Worm (Caenorhabditis elegans) whole organism, L4 larva: Measurements from ENCODE around the gene abt-4.

Experiments
- F44E2.7 ChIP-seq: fragments of 200-800 bp; sonication (Bioruptor generic); IDR thresholded peaks from 2 replicates; pipeline ENCODE4 v2.1.2; 2022; ENCODE audit warnings: missing genetic modification characterization, missing compliant biosample characterization
- R02D3.7 ChIP-seq: fragments of 150-350 bp; sonication (generic microtip); optimal IDR thresholded peaks from 3 replicates; lab custom pipeline; 2014; ENCODE audit warnings: missing biosample characterization, missing genetic modification characterization
- Y75B8A.6 ChIP-seq: fragments of 200-800 bp; sonication (Bioruptor generic); IDR thresholded peaks from 2 replicates; pipeline ENCODE4 v1.3.6; 2022; ENCODE audit warnings: missing genetic modification reagents, missing genetic modification characterization, missing compliant biosample characterization
- ZK546.5 ChIP-seq, 2 experiments: sonication (generic microtip); optimal IDR thresholded peaks; 2 replicates each; lab custom pipeline; 2017; ENCODE audit warnings: missing biosample characterization in 2 of 2, missing genetic modification characterization in 2 of 2
- aha-1 ChIP-seq: fragments of 150-350 bp; peaks from one replicate; lab custom pipeline; 2014; ENCODE audit warnings: missing biosample characterization, missing genetic modification characterization
- attf-4 ChIP-seq: sonication (generic microtip); optimal IDR thresholded peaks from 3 replicates; lab custom pipeline; 2017; ENCODE audit warnings: missing biosample characterization, missing genetic modification characterization
- ceh-44 ChIP-seq: fragments of 200-800 bp; sonication (Bioruptor generic); IDR thresholded peaks from 2 replicates; pipeline ENCODE4 v1.3.6; 2022; ENCODE audit warnings: missing genetic modification reagents, missing genetic modification characterization, missing compliant biosample characterization
- ceh-62 ChIP-seq: sonication (generic microtip); optimal IDR thresholded peaks from 2 replicates; lab custom pipeline; 2017; ENCODE audit warnings: missing biosample characterization, missing genetic modification characterization
- ceh-82 ChIP-seq: sonication (generic microtip); optimal IDR thresholded peaks from 2 replicates; lab custom pipeline; 2017; ENCODE audit warnings: missing biosample characterization, missing genetic modification characterization
- ces-1 ChIP-seq: fragments of 150-350 bp; sonication (generic microtip); optimal IDR thresholded peaks from 4 replicates; lab custom pipeline; 2014; ENCODE audit warnings: missing biosample characterization, missing genetic modification reagents, missing genetic modification characterization
- cey-2 ChIP-seq: sonication (generic microtip); optimal IDR thresholded peaks from 3 replicates; lab custom pipeline; 2017; ENCODE audit warnings: missing genetic modification characterization, mild to moderate bottlenecking, missing compliant biosample characterization, antibody characterized with exemption, borderline replicate concordance; ENCODE audit not compliant: insufficient read depth
- daf-12 ChIP-seq: fragments of 150-350 bp; optimal IDR thresholded peaks from 2 replicates; lab custom pipeline; 2014; ENCODE audit warnings: missing biosample characterization, missing genetic modification reagents, missing genetic modification characterization
- dmd-6 ChIP-seq: fragments of 200-800 bp; sonication (Bioruptor generic); IDR thresholded peaks from 2 replicates; pipeline ENCODE4 v1.3.6; 2022; ENCODE audit warnings: missing genetic modification reagents, missing genetic modification characterization, missing compliant biosample characterization
- dmd-9 ChIP-seq: fragments of 200-800 bp; sonication (Bioruptor generic); IDR thresholded peaks from 2 replicates; pipeline ENCODE4 v1.3.6; 2022; ENCODE audit warnings: missing genetic modification reagents, missing genetic modification characterization, missing compliant biosample characterization
- dpl-1 ChIP-seq: fragments of 150-350 bp; optimal IDR thresholded peaks from 2 replicates; lab custom pipeline; 2014; ENCODE audit warnings: missing biosample characterization, missing genetic modification reagents, missing genetic modification characterization
- duxl-1 ChIP-seq: sonication (generic microtip); optimal IDR thresholded peaks from 2 replicates; lab custom pipeline; 2016; ENCODE audit warnings: mild to moderate bottlenecking, missing genetic modification characterization, moderate library complexity, missing compliant biosample characterization; ENCODE audit not compliant: poor library complexity
- dve-1 ChIP-seq: sonication (generic microtip); optimal IDR thresholded peaks from 2 replicates; lab custom pipeline; 2017; ENCODE audit warnings: antibody characterized with exemption, mild to moderate bottlenecking, missing genetic modification characterization, missing compliant biosample characterization; ENCODE audit not compliant: insufficient read depth
- fkh-10 ChIP-seq: fragments of 150-350 bp; optimal IDR thresholded peaks from 2 replicates; lab custom pipeline; 2014; ENCODE audit warnings: missing biosample characterization, missing genetic modification reagents, missing genetic modification characterization
- fos-1 ChIP-seq: fragments of 150-350 bp; optimal IDR thresholded peaks from 2 replicates; lab custom pipeline; 2014; ENCODE audit warnings: missing biosample characterization, missing genetic modification characterization
- gei-8 ChIP-seq: fragments of 200-800 bp; sonication (Bioruptor generic); optimal IDR thresholded peaks from 2 replicates; lab custom pipeline; 2018; ENCODE audit warnings: mild to moderate bottlenecking, missing genetic modification characterization, missing compliant biosample characterization
- hlh-11 ChIP-seq: fragments of 200-800 bp; sonication (Bioruptor generic); optimal IDR thresholded peaks from 2 replicates; lab custom pipeline; 2018; ENCODE audit warnings: mild to moderate bottlenecking, missing genetic modification characterization, missing compliant biosample characterization
- hlh-30 ChIP-seq: sonication (generic microtip); optimal IDR thresholded peaks from 2 replicates; lab custom pipeline; 2017; ENCODE audit warnings: antibody characterized with exemption, mild to moderate bottlenecking, missing genetic modification characterization, missing compliant biosample characterization; ENCODE audit not compliant: insufficient read depth
- hmg-1.1 ChIP-seq: fragments of 200-800 bp; sonication (Bioruptor generic); IDR thresholded peaks from 2 replicates; pipeline ENCODE4 v1.3.6; 2022; ENCODE audit warnings: missing genetic modification reagents, missing genetic modification characterization, missing compliant biosample characterization
- lin-13 ChIP-seq: fragments of 150-350 bp; optimal IDR thresholded peaks from 2 replicates; lab custom pipeline; 2014; ENCODE audit warnings: missing biosample characterization, missing genetic modification reagents, missing genetic modification characterization
- lin-15B ChIP-seq: fragments of 150-350 bp; sonication (generic microtip); optimal IDR thresholded peaks from 3 replicates; lab custom pipeline; 2014; ENCODE audit warnings: missing biosample characterization, missing genetic modification characterization
- mxl-2 ChIP-seq: fragments of 200-800 bp; sonication (Bioruptor generic); conservative IDR thresholded peaks from 2 replicates; pipeline ENCODE4 v1.3.6; 2022; ENCODE audit warnings: missing genetic modification reagents, missing genetic modification characterization, missing compliant biosample characterization
- nhr-10 ChIP-seq: fragments of 150-350 bp; optimal IDR thresholded peaks from 2 replicates; lab custom pipeline; 2014; ENCODE audit warnings: missing biosample characterization, missing genetic modification characterization
- nhr-102 ChIP-seq: sonication (generic microtip); optimal IDR thresholded peaks from 2 replicates; lab custom pipeline; 2016; ENCODE audit warnings: mild to moderate bottlenecking, missing genetic modification characterization, moderate library complexity, missing compliant biosample characterization
- nhr-11 ChIP-seq: fragments of 150-350 bp; optimal IDR thresholded peaks from 2 replicates; lab custom pipeline; 2014; ENCODE audit warnings: missing biosample characterization, missing genetic modification characterization
- nhr-41 ChIP-seq: fragments of 200-800 bp; sonication (Bioruptor generic); IDR thresholded peaks from 2 replicates; pipeline ENCODE4 v1.3.6; 2022; ENCODE audit warnings: missing genetic modification reagents, missing genetic modification characterization, missing compliant biosample characterization
- nhr-42 ChIP-seq: fragments of 200-800 bp; sonication (Bioruptor generic); IDR thresholded peaks from 2 replicates; pipeline ENCODE4 v1.3.6; 2022; ENCODE audit warnings: missing genetic modification characterization, missing compliant biosample characterization
- nhr-6 ChIP-seq: fragments of 150-350 bp; optimal IDR thresholded peaks from 2 replicates; lab custom pipeline; 2014; ENCODE audit warnings: missing biosample characterization, missing genetic modification characterization
- nhr-77 ChIP-seq: fragments of 150-350 bp; optimal IDR thresholded peaks from 2 replicates; lab custom pipeline; 2014; ENCODE audit warnings: missing biosample characterization, missing genetic modification characterization
- spr-1 ChIP-seq: sonication (generic microtip); optimal IDR thresholded peaks from 2 replicates; lab custom pipeline; 2016; ENCODE audit warnings: mild to moderate bottlenecking, missing genetic modification characterization, missing compliant biosample characterization
- unc-62 ChIP-seq, 3 experiments: fragments of 150-350 bp in 1 of 3; sonication (generic microtip); optimal IDR thresholded peaks in 2 of 3; peaks in 1 of 3; 1 replicate in 1 of 3; 2 replicates in 2 of 3; lab custom pipeline; 2014 to 2017; ENCODE audit warnings: missing biosample characterization in 3 of 3, missing genetic modification characterization in 3 of 3, missing genetic modification reagents in 3 of 3, missing genotype in 1 of 3
- vab-7 ChIP-seq: fragments of 200-800 bp; sonication (Bioruptor generic); IDR thresholded peaks from 2 replicates; pipeline ENCODE4 v1.3.6; 2022; ENCODE audit warnings: missing genetic modification reagents, missing genetic modification characterization, missing compliant biosample characterization
- zag-1 ChIP-seq: fragments of 150-350 bp; optimal IDR thresholded peaks from 2 replicates; lab custom pipeline; 2014; ENCODE audit warnings: missing biosample characterization, missing genetic modification characterization
- ztf-11 ChIP-seq: fragments of 150-350 bp; optimal IDR thresholded peaks from 2 replicates; lab custom pipeline; 2014; ENCODE audit warnings: missing biosample characterization, missing genetic modification characterization

Gene abt-4

DNA sequence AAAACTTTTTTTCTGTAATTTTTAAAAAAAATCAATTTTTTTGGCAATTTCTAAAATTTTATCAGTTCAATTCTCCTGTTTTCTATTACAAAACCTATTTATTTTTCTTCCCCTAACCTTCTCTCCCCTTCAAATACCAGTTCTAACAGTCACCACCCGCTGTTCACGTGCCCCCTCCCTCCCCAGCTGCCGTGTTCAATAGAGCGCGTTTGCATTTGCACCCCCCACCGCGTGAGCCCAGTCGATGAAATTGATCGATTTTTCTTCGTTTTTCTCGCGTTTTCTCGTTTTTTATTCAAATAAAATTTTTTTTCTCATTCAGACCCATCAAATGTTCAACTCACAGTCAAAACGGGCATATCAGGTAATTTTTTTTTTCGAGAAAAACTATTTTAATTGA lies 18.5 kb upstream of the abt-4 start, which contains the start of gene atg-9 (continued):
- TF ChIP-seq F44E2.7 (GFP tag; lab: Robert Waterston, UW), result no peak
- TF ChIP-seq fkh-10 (GFP tag; lab: Kevin White, UChicago), result no peak
- TF ChIP-seq ZK546.5 (tag; optimal IDR thresholded peaks at IDR 0.05; lab: Kevin White, UChicago), result no peak
- no peak for TF ChIP-seq nhr-42 (GFP tag; lab: Robert Waterston, UW)
- peak; percentile 77 for TF ChIP-seq hmg-1.1 (GFP tag; lab: Robert Waterston, UW)
- no peak for TF ChIP-seq gei-8 (GFP tag; lab: Kevin White, UChicago)
- TF ChIP-seq dpl-1 (GFP tag; lab: Kevin White, UChicago), result peak; percentile 64
- TF ChIP-seq vab-7 (GFP tag; lab: Robert Waterston, UW), result peak; percentile 51; the same call in 1 of the 2 replicates
- TF ChIP-seq ceh-82, result no peak
- no peak for TF ChIP-seq R02D3.7 (tag; lab: Kevin White, UChicago)
- TF ChIP-seq nhr-41 (GFP tag; lab: Robert Waterston, UW), result no peak
- no peak for TF ChIP-seq fos-1 (tag; lab: Kevin White, UChicago)
- no peak for TF ChIP-seq ceh-44 (GFP tag; lab: Robert Waterston, UW)
- TF ChIP-seq dve-1 (tag; lab: Kevin White, UChicago), result peak; percentile 85
- no peak for TF ChIP-seq ces-1 (GFP tag; lab: Kevin White, UChicago)

DNA sequence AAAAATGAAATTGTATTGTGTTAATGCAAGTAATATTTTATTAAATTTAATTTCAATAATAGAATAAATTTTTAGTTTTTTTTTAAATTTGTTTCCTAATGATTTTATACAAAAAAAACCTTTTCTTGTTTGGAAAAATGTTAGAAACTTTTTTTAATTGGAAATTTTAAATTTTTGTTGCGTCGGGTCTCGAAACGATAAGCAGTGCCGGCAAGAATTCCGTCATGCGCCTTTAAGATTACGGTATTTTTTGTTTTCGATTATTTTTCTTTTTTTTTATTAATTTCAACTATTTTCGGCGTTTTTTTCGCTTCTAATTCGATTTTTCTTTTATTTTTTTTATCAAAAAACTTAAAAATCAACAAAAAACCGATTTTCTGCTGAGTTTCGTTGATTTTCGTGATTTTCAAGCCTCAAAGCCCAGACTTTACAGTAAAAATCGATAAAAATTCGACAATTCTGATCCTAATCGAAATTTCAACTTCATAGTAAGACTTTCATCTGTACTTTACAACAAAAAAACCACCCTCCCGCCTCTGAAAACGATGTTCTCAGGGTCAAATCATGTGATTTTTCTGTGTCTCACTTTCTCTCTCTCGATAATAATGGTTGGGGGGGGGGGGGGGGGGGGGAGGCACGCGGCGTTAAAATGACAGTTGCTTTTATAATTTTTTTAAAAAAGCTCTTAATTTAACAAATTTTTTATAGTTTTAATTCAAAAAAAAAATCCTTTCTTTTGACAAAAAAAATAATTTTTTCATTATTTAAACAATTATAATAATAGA lies 17.2 kb upstream of the abt-4 start:
- TF ChIP-seq gei-8 (GFP tag; lab: Kevin White, UChicago), result no peak
- peak; percentile 17; the same call in 1 of the 2 replicates for TF ChIP-seq dmd-6 (GFP tag; lab: Robert Waterston, UW)
- no peak for TF ChIP-seq daf-12
- TF ChIP-seq hlh-11 (tag; lab: Kevin White, UChicago), result peak; percentile 70
- peak; percentile 5 for TF ChIP-seq hlh-30 (tag; lab: Kevin White, UChicago)
- TF ChIP-seq, all 104 proteins: peak for 3

DNA sequence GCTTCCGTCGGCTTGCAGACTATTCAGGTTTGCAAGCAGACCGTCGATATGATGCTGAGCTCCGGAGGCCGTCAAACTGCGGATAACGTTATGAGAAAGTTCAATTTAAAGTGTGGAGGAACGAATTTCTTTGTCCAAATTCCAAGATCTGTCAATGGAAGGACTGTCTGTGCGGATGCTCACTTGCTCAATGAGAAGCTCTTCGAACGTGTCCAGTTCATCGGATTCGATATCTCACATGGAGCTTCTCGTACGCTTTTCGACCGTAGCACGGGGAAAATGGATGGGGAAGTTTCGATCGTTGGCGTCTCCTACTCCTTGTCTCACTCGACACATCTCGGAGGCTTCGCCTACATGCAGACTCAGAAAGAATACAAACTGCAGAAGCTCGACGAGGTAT lies 15.5 kb upstream of the abt-4 start:
- TF ChIP-seq aha-1 (tag; lab: Kevin White, UChicago) (peak; percentile 70), daf-12 (no peak), dmd-9 (no peak), unc-62 (GFP tag; optimal IDR thresholded peaks at IDR 0.05 in 1 of 2; lab: Kevin White, UChicago) (peak in 1 of 2 experiments; percentile 74), unc-62 (tag; optimal IDR thresholded peaks at IDR 0.05; lab: Kevin White, UChicago) (no peak)

DNA sequence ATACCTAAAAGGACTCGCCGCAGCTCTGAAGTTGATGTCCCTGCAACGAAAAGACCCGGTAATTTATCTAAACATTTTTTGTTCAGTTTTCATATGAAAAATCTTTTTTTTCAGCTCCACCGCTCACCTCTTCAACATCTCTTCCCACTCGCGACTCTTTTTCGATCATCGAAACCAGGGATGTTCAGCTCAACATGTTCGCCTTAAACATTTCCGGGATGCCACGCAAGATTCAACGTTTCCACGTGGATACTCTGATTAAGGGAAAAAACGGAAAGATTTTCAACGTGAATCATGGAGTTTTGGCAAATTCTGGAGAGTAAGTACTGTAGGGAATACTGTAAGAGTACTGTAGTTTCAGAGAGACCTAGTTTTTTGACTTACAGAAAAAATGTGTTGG lies 13.0 kb upstream of the abt-4 start:
- peak in 1 of 2 experiments; percentile 92 for TF ChIP-seq unc-62 (GFP tag; optimal IDR thresholded peaks at IDR 0.05 in 1 of 2; lab: Kevin White, UChicago)
- no peak for TF ChIP-seq unc-62 (tag; optimal IDR thresholded peaks at IDR 0.05; lab: Kevin White, UChicago)
- no peak for TF ChIP-seq lin-15B

DNA sequence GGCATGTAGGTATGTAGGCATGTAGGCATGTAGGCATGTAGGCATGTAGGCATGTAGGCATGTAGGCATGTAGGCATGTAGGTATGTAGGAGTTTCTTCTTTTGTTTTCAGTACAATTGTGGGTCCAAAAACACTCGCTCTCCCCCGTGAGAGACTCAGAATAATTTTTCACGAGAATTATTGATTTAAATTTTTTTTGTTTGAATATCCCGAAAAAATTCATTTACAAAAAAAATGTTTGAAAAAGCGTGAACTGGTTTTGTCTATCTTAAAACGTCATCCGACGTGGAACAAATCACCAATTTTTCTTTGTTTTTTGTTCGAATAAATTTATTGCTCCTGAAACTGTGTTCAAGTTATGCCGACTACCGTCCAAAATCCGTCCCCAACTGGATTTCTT lies 12.6 kb upstream of the abt-4 start, which contains the start of gene wago-10:
TSS of gene wago-10 (plus strand) at position 301 of the 400 bp plus-strand sequence.
- no peak for TF ChIP-seq nhr-10 (tag; lab: Kevin White, UChicago)
- no peak for TF ChIP-seq ztf-11 (tag; lab: Kevin White, UChicago)
- no peak for TF ChIP-seq duxl-1 (tag; lab: Kevin White, UChicago)
- no peak for TF ChIP-seq fkh-10 (GFP tag; lab: Kevin White, UChicago)
- TF ChIP-seq mxl-2 (GFP tag; lab: Robert Waterston, UW), result no peak
- TF ChIP-seq dmd-9, result no peak
- no peak for TF ChIP-seq ceh-62 (tag; lab: Kevin White, UChicago)
- TF ChIP-seq nhr-11, result no peak
- no peak for TF ChIP-seq ces-1 (GFP tag; lab: Kevin White, UChicago)
- TF ChIP-seq lin-13 (GFP tag; lab: Kevin White, UChicago), result no peak
- no peak for TF ChIP-seq nhr-77 (tag; lab: Kevin White, UChicago)
- no peak for TF ChIP-seq attf-4 (tag; lab: Kevin White, UChicago)
- no peak for TF ChIP-seq nhr-6 (tag; lab: Kevin White, UChicago)
- no peak for TF ChIP-seq cey-2 (tag; lab: Kevin White, UChicago)
- no peak for TF ChIP-seq nhr-102
- TF ChIP-seq spr-1, result no peak
- no peak for TF ChIP-seq zag-1
- TF ChIP-seq Y75B8A.6 (GFP tag; lab: Robert Waterston, UW), result no peak
